Worm (Caenorhabditis elegans) whole organism, early embryonic: ENCODE data around the gene rabr-4.

Source experiments
- ama-1 ChIP-seq: fragments of 150-350 bp; optimal IDR thresholded peaks from 2 replicates; lab custom pipeline; 2014
- hmbx-1 ChIP-seq: sonication (generic microtip); optimal IDR thresholded peaks from 2 replicates; lab custom pipeline; 2016; ENCODE audit warnings: mild to moderate bottlenecking, missing genetic modification characterization, missing compliant biosample characterization
- pes-1 ChIP-seq: fragments of 200-800 bp; sonication (Bioruptor generic); IDR thresholded peaks from 2 replicates; pipeline ENCODE4 v1.3.6; 2022; ENCODE audit warnings: missing genetic modification reagents, missing genetic modification characterization, missing compliant biosample characterization
- scrt-1 ChIP-seq: fragments of 200-800 bp; sonication (Bioruptor generic); IDR thresholded peaks from 2 replicates; pipeline ENCODE4 v1.3.6; 2022; ENCODE audit warnings: missing genetic modification characterization, missing compliant biosample characterization
- tbx-37 ChIP-seq: fragments of 200-800 bp; sonication (Bioruptor generic); conservative IDR thresholded peaks from 2 replicates; pipeline ENCODE4 v1.3.6; 2022; ENCODE audit warnings: missing genetic modification reagents, missing genetic modification characterization, missing compliant biosample characterization

DNA sequence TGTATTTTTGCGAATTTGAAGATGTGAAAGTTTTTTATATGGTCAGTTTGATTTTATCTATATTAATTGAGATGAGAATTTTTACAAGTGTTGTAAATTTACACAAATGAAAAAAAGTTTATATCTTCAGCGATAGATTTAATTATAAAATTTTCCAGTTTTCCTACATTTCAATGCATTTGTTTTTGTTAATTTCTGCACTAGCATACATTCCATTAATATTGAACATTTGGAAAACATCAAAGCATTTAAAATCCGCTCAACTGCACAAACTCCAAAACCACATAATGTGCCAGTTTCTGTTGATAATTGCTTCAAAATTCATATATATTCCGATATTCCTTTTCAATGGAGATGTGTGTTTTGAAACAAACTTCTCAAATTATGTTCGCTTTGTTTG is 11.8 kb upstream of the rabr-4 start, which contains the start of gene srh-277:
- TF ChIP-seq scrt-1 (GFP tag; lab: Robert Waterston, UW) (no peak), hmbx-1 (no peak), tbx-37 (GFP tag; lab: Robert Waterston, UW) (no peak), ama-1 (lab: Kevin White, UChicago) (no peak), pes-1 (GFP tag; lab: Robert Waterston, UW) (no peak)
